Worm (Caenorhabditis elegans): ENCODE results near the gene hlh-13.

hlh-13 gene

DNA sequence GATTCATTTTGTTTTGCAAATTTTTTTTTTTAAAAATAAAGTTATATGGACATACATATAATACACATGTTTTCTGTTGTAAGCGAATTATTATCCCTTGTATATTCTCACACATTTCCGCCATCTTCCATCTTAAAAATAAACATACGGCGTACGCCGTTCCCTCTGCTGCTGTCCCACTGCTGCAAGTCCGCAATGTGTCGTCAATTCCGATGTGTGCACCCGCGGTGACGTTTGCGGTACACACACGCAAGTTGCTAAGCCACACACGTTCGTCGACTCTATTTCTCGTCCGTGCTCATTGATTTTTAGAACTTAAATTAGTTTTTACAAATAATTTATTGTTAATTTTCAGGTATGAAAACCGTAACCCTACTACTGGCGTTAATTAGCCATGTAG is 11.2 kb downstream of the hlh-13 start, which contains the start of gene C52B9.4 (continued):
- TF ChIP-seq ztf-11 (tag; optimal IDR thresholded peaks at IDR 0.05) (no peak), nhr-84 (tag; optimal IDR thresholded peaks at IDR 0.05) (no peak), alr-1 (tag; optimal IDR thresholded peaks at IDR 0.05; ENCODE audit: borderline replicate concordance) (no peak), fos-1 (tag; optimal IDR thresholded peaks at IDR 0.05) (peak; percentile 6), fkh-8 (tag; optimal IDR thresholded peaks at IDR 0.05) (peak; percentile 24), Y116A8C.19 (tag; optimal IDR thresholded peaks at IDR 0.05; ENCODE audit: borderline replicate concordance) (no peak), hpl-2 (GFP tag; optimal IDR thresholded peaks at IDR 0.05) (no peak), egl-13 (tag; optimal IDR thresholded peaks at IDR 0.05) (peak; percentile 31), unc-30 (tag; optimal IDR thresholded peaks at IDR 0.05) (no peak), fkh-10 (GFP tag; optimal IDR thresholded peaks at IDR 0.05) (no peak), C16A3.4 (tag; optimal IDR thresholded peaks at IDR 0.05) (peak; percentile 45), C34B4.2 (tag; optimal IDR thresholded peaks at IDR 0.05) (no peak), snpc-4 (tag; optimal IDR thresholded peaks at IDR 0.05) (no peak), mab-9 (GFP tag; IDR thresholded peaks at IDR 0.05) (no peak), mef-2 (tag; optimal IDR thresholded peaks at IDR 0.05) (no peak), lin-13 (GFP tag; optimal IDR thresholded peaks at IDR 0.05) (no peak), isw-1 (GFP tag; IDR thresholded peaks at IDR 0.05) (no peak), unc-130 (tag; optimal IDR thresholded peaks at IDR 0.05) (no peak), nhr-77 (tag; optimal IDR thresholded peaks at IDR 0.05) (no peak), hlh-4 (tag; optimal IDR thresholded peaks at IDR 0.05) (no peak), aly-2 (tag; optimal IDR thresholded peaks at IDR 0.05) (no peak), elt-3 (tag; optimal IDR thresholded peaks at IDR 0.05) (no peak), nhr-28 (tag; optimal IDR thresholded peaks at IDR 0.05) (no peak), ceh-82 (tag; optimal IDR thresholded peaks at IDR 0.05) (peak in 2 of 3 experiments; percentile 14 to 35), lin-35 (GFP tag; optimal IDR thresholded peaks at IDR 0.05) (peak in 1 of 2 experiments; percentile 58), dpl-1 (GFP tag; optimal IDR thresholded peaks at IDR 0.05) (peak in 2 of 3 experiments; percentile 18 to 30), xbp-1 (tag; optimal IDR thresholded peaks at IDR 0.05) (peak; percentile 64), ces-1 (GFP tag; optimal IDR thresholded peaks at IDR 0.05) (no peak), sox-4 (tag; optimal IDR thresholded peaks at IDR 0.05) (no peak), F16B12.6 (tag; optimal IDR thresholded peaks at IDR 0.05) (peak; percentile 91), zip-4 (GFP tag; optimal IDR thresholded peaks at IDR 0.05) (no peak), tlp-1 (tag; optimal IDR thresholded peaks at IDR 0.05) (no peak), jun-1 (tag; optimal IDR thresholded peaks at IDR 0.05) (no peak), mep-1 (tag; optimal IDR thresholded peaks at IDR 0.05) (peak; percentile 29), lir-3 (tag; optimal IDR thresholded peaks at IDR 0.05; ENCODE audit: poor library complexity) (no peak), nhr-71 (tag; optimal IDR thresholded peaks at IDR 0.05) (peak; percentile 61), snu-23 (GFP tag; optimal IDR thresholded peaks at IDR 0.05) (peak; percentile 63), nhr-19 (GFP tag; conservative IDR thresholded peaks at IDR 0.05) (peak; percentile 56), sptf-1 (tag; optimal IDR thresholded peaks at IDR 0.05) (no peak), nhr-11 (tag; optimal IDR thresholded peaks at IDR 0.05) (no peak), ztf-4 (tag; optimal IDR thresholded peaks at IDR 0.05) (no peak), nhr-85 (tag) (peak; percentile 74), nhr-90 (tag; optimal IDR thresholded peaks at IDR 0.05; ENCODE audit: poor library complexity) (peak; percentile 28), nhr-12 (tag; optimal IDR thresholded peaks at IDR 0.05) (no peak), unc-62 (GFP tag; optimal IDR thresholded peaks at IDR 0.05) (no peak), rnt-1 (tag; optimal IDR thresholded peaks at IDR 0.05) (peak; percentile 48), nhr-47 (tag; optimal IDR thresholded peaks at IDR 0.05) (peak; percentile 59), C04F5.9 (tag; optimal IDR thresholded peaks at IDR 0.05) (peak; percentile 12), ceh-90 (tag; optimal IDR thresholded peaks at IDR 0.05) (no peak), irx-1 (tag; optimal IDR thresholded peaks at IDR 0.05) (peak; percentile 45)

Measured in whole organism, L1 larva.